Worm (Caenorhabditis elegans) whole organism, L3 larva: ENCODE data around the gene cdk-4.
A peak's percentile ranks its signal among the peaks of the same experiment; 100 is the strongest.

ENCODE experiments used
- nhr-11 ChIP-seq: fragments of 150-350 bp; optimal IDR thresholded peaks from 2 replicates; lab custom pipeline; 2014; ENCODE audit warnings: missing biosample characterization, missing genetic modification characterization
- nhr-12 ChIP-seq: fragments of 150-350 bp; optimal IDR thresholded peaks from 2 replicates; lab custom pipeline; 2014; ENCODE audit warnings: missing biosample characterization, missing genetic modification characterization
- pha-4 ChIP-seq: fragments of 150-350 bp; optimal IDR thresholded peaks from 2 replicates; lab custom pipeline; 2014; ENCODE audit warnings: missing biosample characterization, missing genetic modification reagents, missing genetic modification characterization
- skn-1 ChIP-seq: fragments of 150-350 bp; optimal IDR thresholded peaks from 2 replicates; lab custom pipeline; 2014; ENCODE audit warnings: missing biosample characterization, missing genetic modification characterization
- snpc-4 ChIP-seq: fragments of 150-350 bp; optimal IDR thresholded peaks from 2 replicates; lab custom pipeline; 2014; ENCODE audit warnings: missing biosample characterization, missing genetic modification characterization
- unc-62 ChIP-seq: fragments of 150-350 bp; sonication (generic microtip); optimal IDR thresholded peaks from 4 replicates; lab custom pipeline; 2014; ENCODE audit warnings: missing biosample characterization, missing genetic modification reagents, missing genetic modification characterization

ce11 chrX:13526219-13527218, 7.8 kb upstream of the cdk-4 start:
- TF ChIP-seq nhr-12 (tag; lab: Kevin White, UChicago) (no peak), nhr-11 (tag; lab: Kevin White, UChicago) (no peak), skn-1 (tag; lab: Kevin White, UChicago) (no peak), snpc-4 (tag; lab: Kevin White, UChicago) (no peak), unc-62 (GFP tag; lab: Kevin White, UChicago) (peak; percentile 9), pha-4 (tag; lab: Kevin White, UChicago) (no peak)
